Worm (Caenorhabditis elegans) whole organism, L4/young adult: ENCODE measurements around the gene nucb-1.

Source experiments
- W03F9.2 ChIP-seq: fragments of 150-350 bp; optimal IDR thresholded peaks from 2 replicates; lab custom pipeline; 2014; ENCODE audit warnings: missing biosample characterization, missing genetic modification characterization
- dao-5 ChIP-seq: sonication (generic microtip); optimal IDR thresholded peaks from 2 replicates; lab custom pipeline; 2016; ENCODE audit warnings: missing genotype, missing genetic modification characterization, moderate library complexity, missing compliant biosample characterization
- him-1 ChIP-seq: sonication (generic microtip); optimal IDR thresholded peaks from 2 replicates; lab custom pipeline; 2016; ENCODE audit warnings: missing genotype, missing genetic modification reagents, missing genetic modification characterization, missing compliant biosample characterization

Gene nucb-1

ce11 chrX:10176295-10176694, 21.2 kb upstream of the nucb-1 start, which contains the start of gene ncs-4:
Gene ncs-4 (plus strand): TSS chrX:10176521.
- no peak for TF ChIP-seq W03F9.2
- TF ChIP-seq him-1 (tag; lab: Kevin White, UChicago), result no peak
- no peak for TF ChIP-seq dao-5 (tag; lab: Kevin White, UChicago)

ce11 chrX:10182613-10183012, 14.9 kb upstream of the nucb-1 start:
- TF ChIP-seq dao-5 (tag; lab: Kevin White, UChicago), result no peak
- no peak for TF ChIP-seq him-1 (tag; lab: Kevin White, UChicago)
- TF ChIP-seq W03F9.2, result no peak

ce11 chrX:10183695-10184094, 13.8 kb upstream of the nucb-1 start, which contains the start of gene arrd-28:
Gene arrd-28 (plus strand): TSS chrX:10183995.
- TF ChIP-seq dao-5 (tag; lab: Kevin White, UChicago) (no peak), W03F9.2 (no peak), him-1 (tag; lab: Kevin White, UChicago) (no peak)

- TF ChIP-seq W03F9.2 (no peak), him-1 (tag; lab: Kevin White, UChicago) (no peak), dao-5 (tag; lab: Kevin White, UChicago) (no peak)
Observed at ce11 chrX:10184708-10185107, 12.8 kb upstream of the nucb-1 start.

ce11 chrX:10188493-10188895, 9.0 kb upstream of the nucb-1 start:
- peak; percentile 93 for TF ChIP-seq him-1 (tag; lab: Kevin White, UChicago)
- peak; percentile 51 for TF ChIP-seq W03F9.2
- no peak for TF ChIP-seq dao-5 (tag; lab: Kevin White, UChicago)

ce11 chrX:10189244-10189643, 8.3 kb upstream of the nucb-1 start:
- no peak for TF ChIP-seq him-1 (tag; lab: Kevin White, UChicago)
- no peak for TF ChIP-seq dao-5 (tag; lab: Kevin White, UChicago)
- TF ChIP-seq W03F9.2, result no peak

ce11 chrX:10189805-10190204, 7.7 kb upstream of the nucb-1 start:
- TF ChIP-seq dao-5 (tag; lab: Kevin White, UChicago) (no peak), W03F9.2 (no peak), him-1 (tag; lab: Kevin White, UChicago) (no peak)

- TF ChIP-seq dao-5 (tag; lab: Kevin White, UChicago) (no peak), him-1 (tag; lab: Kevin White, UChicago) (no peak), W03F9.2 (no peak)
Observed at ce11 chrX:10194327-10195096, 3.0 kb upstream of the nucb-1 start, which contains the start of gene myrf-2. Gene myrf-2 (minus strand): TSS chrX:10194377.

ce11 chrX:10199202-10199601, 1.7 kb downstream of the nucb-1 start:
- TF ChIP-seq W03F9.2 (no peak), him-1 (tag; lab: Kevin White, UChicago) (no peak), dao-5 (tag; lab: Kevin White, UChicago) (no peak)

- TF ChIP-seq him-1 (tag; lab: Kevin White, UChicago), result no peak
- TF ChIP-seq dao-5 (tag; lab: Kevin White, UChicago), result no peak
- no peak for TF ChIP-seq W03F9.2
Observed at ce11 chrX:10203501-10203900, 6.0 kb downstream of the nucb-1 start.

- no peak for TF ChIP-seq dao-5 (tag; lab: Kevin White, UChicago)
- TF ChIP-seq W03F9.2, result no peak
- no peak for TF ChIP-seq him-1 (tag; lab: Kevin White, UChicago)
Observed at ce11 chrX:10204313-10205063, 7.0 kb downstream of the nucb-1 start.

ce11 chrX:10205321-10205720, 7.8 kb downstream of the nucb-1 start, which contains the start of gene sex-1:
Gene sex-1 (minus strand): TSS chrX:10205421.
- TF ChIP-seq him-1 (tag; lab: Kevin White, UChicago) (no peak), dao-5 (tag; lab: Kevin White, UChicago) (no peak), W03F9.2 (no peak)

- TF ChIP-seq him-1 (tag; lab: Kevin White, UChicago), result no peak
- no peak for TF ChIP-seq dao-5 (tag; lab: Kevin White, UChicago)
- TF ChIP-seq W03F9.2, result no peak
Observed at ce11 chrX:10206008-10206407, 8.5 kb downstream of the nucb-1 start.

- TF ChIP-seq him-1 (tag; lab: Kevin White, UChicago), result no peak
- TF ChIP-seq W03F9.2, result no peak
- TF ChIP-seq dao-5 (tag; lab: Kevin White, UChicago), result no peak
Observed at ce11 chrX:10208481-10208880, 11.0 kb downstream of the nucb-1 start.
